Worm (Caenorhabditis elegans) whole organism, midembryonic: Measurements from ENCODE around the gene T04A8.18.
"Not testable (repeated sequence)": the region's sequence is repeated elsewhere in the genome, so short reads cannot be mapped to it uniquely, and the experiment has no call there.

Experiments
- T22C8.4 ChIP-seq: fragments of 200-800 bp; sonication (Bioruptor generic); IDR thresholded peaks from 2 replicates; pipeline ENCODE4 v1.3.6; 2022; ENCODE audit warnings: missing genetic modification characterization, missing compliant biosample characterization
- cog-1 ChIP-seq: sonication (generic microtip); optimal IDR thresholded peaks from 2 replicates; lab custom pipeline; 2016; ENCODE audit warnings: missing genetic modification characterization, missing compliant biosample characterization
- flt-1 ChIP-seq: fragments of 200-800 bp; sonication (Bioruptor generic); IDR thresholded peaks from 2 replicates; pipeline ENCODE4 v1.3.6; 2022; ENCODE audit warnings: missing genetic modification characterization, missing compliant biosample characterization
- klf-2 ChIP-seq: fragments of 200-800 bp; sonication (Bioruptor generic); conservative IDR thresholded peaks from 2 replicates; pipeline ENCODE4 v1.3.6; 2022; ENCODE audit warnings: missing genetic modification reagents, missing genetic modification characterization, missing compliant biosample characterization
- med-1 ChIP-seq: sonication (generic microtip); optimal IDR thresholded peaks from 2 replicates; lab custom pipeline; 2017; ENCODE audit warnings: missing genetic modification characterization, mild to moderate bottlenecking, missing compliant biosample characterization, antibody characterized with exemption, missing genetic modification reagents; ENCODE audit not compliant: insufficient read depth
- ref-1 ChIP-seq: fragments of 200-800 bp; sonication (Bioruptor generic); conservative IDR thresholded peaks from 2 replicates; pipeline ENCODE4 v1.3.6; 2022; ENCODE audit warnings: missing genetic modification reagents, missing genetic modification characterization, missing compliant biosample characterization
- tab-1 ChIP-seq: fragments of 200-800 bp; sonication (Bioruptor generic); IDR thresholded peaks from 2 replicates; pipeline ENCODE4 v1.3.6; 2022; ENCODE audit warnings: missing genetic modification characterization, missing compliant biosample characterization
- ztf-23 ChIP-seq: fragments of 200-800 bp; sonication (Bioruptor generic); IDR thresholded peaks from 2 replicates; pipeline ENCODE4 v1.3.6; 2022; ENCODE audit warnings: missing genetic modification reagents, missing genetic modification characterization, missing compliant biosample characterization
- ztf-29 ChIP-seq: fragments of 200-800 bp; sonication (Bioruptor generic); IDR thresholded peaks from 2 replicates; pipeline ENCODE4 v1.3.6; 2022; ENCODE audit warnings: missing genetic modification reagents, missing genetic modification characterization, missing compliant biosample characterization

Gene T04A8.18

DNA sequence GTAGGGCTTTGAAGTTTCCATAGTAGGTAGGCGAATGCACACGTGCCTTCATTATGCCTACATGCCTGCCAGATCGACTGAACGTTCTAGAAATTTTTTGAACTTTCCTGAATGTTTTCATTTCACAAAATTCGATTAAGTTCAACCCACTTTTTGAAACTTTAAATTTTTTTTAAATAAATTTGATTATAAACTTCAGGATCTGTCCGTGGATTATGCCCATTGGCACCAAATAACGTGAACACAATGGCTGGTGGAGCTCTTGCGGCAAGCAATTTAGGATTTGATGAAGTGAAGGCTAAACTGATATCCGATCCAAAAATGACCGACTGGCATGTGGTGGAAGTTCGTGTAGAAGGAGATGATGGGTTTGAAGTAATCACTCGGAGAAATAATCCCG lies 26.4 kb downstream of the T04A8.18 start, which contains the start of gene F17C8.7:
F17C8.7 (plus strand) TSS at position 301 of the 400 bp plus-strand sequence.
- no peak for TF ChIP-seq flt-1 (GFP tag; lab: Robert Waterston, UW)
- TF ChIP-seq med-1 = no peak
- no peak for TF ChIP-seq ztf-23
- no peak for TF ChIP-seq ztf-29
- TF ChIP-seq tab-1 = no peak
- TF ChIP-seq T22C8.4 (GFP tag; lab: Robert Waterston, UW) = no peak
- no peak for TF ChIP-seq ref-1
- TF ChIP-seq klf-2 (GFP tag; lab: Robert Waterston, UW) = no peak
- TF ChIP-seq cog-1 = no peak

DNA sequence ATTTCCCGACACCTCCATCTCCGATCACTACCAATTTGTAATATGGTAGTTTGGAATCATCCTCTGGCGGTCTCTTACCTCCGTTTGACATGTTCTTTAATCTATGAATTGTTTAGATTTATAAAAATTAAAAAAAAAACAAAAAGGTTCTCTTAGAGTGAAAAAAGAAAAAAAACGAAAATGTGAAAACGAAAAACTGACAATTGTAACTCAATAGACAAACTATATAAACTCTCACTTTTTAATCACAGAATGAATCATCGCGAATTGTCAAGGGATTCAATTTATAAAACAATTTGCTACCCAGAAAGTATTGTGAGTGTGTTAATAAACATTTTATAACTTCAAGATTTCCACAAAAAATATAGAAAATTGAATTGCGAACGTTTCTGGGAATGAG lies 31.0 kb downstream of the T04A8.18 start, which contains the start of gene ras-2:
ras-2 (minus strand) TSS at position 101 of the 400 bp plus-strand sequence.
- TF ChIP-seq flt-1 (GFP tag; lab: Robert Waterston, UW) (no peak), tab-1 (no peak), ztf-23 (no peak), ref-1 (no peak), T22C8.4 (GFP tag; lab: Robert Waterston, UW) (no peak), ztf-29 (no peak), cog-1 (no peak), med-1 (no peak), klf-2 (GFP tag; lab: Robert Waterston, UW) (no peak)

DNA sequence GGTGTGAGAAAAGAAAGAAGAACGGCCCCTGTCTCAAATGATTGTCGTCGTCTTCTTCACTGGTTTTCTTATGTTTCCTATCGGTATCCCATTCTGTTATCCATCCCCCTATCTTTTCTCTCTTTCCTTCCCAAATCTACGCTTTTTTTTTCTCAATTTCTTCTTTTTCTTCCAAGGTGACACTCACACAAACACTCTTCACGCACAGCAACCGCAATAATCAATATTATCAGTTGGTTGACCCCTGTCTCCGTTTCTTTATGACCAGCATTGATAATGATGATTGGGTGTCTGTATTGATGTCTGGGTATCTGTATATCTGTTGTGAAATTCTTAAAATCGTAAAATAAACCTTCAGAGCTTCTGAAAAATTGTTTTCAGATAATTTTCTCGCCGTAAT lies 31.8 kb downstream of the T04A8.18 start:
- no peak for TF ChIP-seq med-1
- no peak for TF ChIP-seq ztf-29
- no peak for TF ChIP-seq T22C8.4 (GFP tag; lab: Robert Waterston, UW)
- TF ChIP-seq ref-1 = no peak
- TF ChIP-seq klf-2 (GFP tag; lab: Robert Waterston, UW) = no peak
- no peak for TF ChIP-seq flt-1 (GFP tag; lab: Robert Waterston, UW)
- TF ChIP-seq cog-1 = no peak

DNA sequence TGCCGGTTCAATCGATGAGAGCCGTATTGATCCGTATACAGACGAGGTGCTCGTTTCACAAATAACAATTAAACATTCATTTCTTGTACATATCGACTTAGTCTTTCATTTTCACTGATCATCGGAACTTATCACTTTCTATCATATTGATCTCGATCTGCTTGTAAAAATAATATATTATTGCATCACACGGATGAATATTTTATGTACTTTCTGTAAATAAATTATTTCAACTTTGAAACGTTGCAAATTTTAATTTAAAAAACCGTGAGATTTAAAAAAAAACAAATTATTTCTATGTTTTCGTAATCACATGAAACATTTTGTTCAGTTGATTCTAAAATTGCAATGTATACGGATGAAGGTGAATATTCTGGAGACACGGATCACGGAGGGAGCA lies 33.6 kb downstream of the T04A8.18 start, which contains the start of gene twk-6:
twk-6 (plus strand) TSS at position 301 of the 400 bp plus-strand sequence.
- not testable (repeated sequence) for TF ChIP-seq klf-2 (GFP tag; lab: Robert Waterston, UW); flt-1 (GFP tag; lab: Robert Waterston, UW); ztf-23

DNA sequence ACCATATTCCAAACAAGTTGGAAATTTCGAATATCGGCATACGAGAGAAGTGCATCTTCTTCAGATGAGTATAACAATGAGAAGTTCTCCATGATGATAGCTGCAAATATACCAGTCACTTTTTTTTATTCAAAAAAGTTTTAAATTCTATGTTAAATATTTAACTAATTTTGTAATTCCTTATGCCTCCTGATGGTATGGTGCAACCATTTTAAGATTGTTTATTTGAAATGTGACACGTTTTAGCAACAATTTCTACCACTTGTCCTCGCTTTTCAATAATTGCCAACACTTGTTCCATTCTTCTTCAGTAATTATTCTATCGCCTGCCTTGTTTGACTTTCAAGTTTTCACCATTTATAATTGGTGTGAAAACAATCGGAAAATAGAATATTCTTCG lies 36.9 kb downstream of the T04A8.18 start, which contains the start of gene F17C8.6:
F17C8.6 (minus strand) TSS at position 101 of the 400 bp plus-strand sequence.
- TF ChIP-seq flt-1 (GFP tag; lab: Robert Waterston, UW) (no peak), cog-1 (no peak), ref-1 (no peak)

DNA sequence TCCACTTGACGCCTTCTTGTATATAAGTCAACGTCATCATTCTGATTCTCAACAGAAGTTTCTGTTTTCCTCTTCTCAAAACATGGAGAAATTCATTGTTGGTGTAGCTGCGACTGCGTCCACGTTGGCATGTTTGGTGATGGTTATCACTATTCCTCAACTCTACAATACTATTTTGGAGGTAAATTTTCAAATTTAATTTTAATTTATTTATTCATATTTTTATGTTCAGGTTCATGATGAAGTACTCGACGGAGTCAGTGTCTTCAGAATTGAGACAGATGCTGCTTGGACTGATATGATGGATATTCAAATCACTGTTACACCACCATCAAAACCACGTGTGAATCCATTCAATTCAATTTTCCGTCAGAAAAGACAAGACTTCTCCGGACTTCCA lies 39.1 kb downstream of the T04A8.18 start, which contains the start of gene col-89:
col-89 (plus strand) TSS at position 19 of the 400 bp plus-strand sequence.
- TF ChIP-seq klf-2 (GFP tag; lab: Robert Waterston, UW) = no peak
- no peak for TF ChIP-seq tab-1
- no peak for TF ChIP-seq flt-1 (GFP tag; lab: Robert Waterston, UW)
- TF ChIP-seq ztf-23 = no peak
- no peak for TF ChIP-seq cog-1
- no peak for TF ChIP-seq med-1
- no peak for TF ChIP-seq T22C8.4 (GFP tag; lab: Robert Waterston, UW)
- TF ChIP-seq ref-1 = no peak

DNA sequence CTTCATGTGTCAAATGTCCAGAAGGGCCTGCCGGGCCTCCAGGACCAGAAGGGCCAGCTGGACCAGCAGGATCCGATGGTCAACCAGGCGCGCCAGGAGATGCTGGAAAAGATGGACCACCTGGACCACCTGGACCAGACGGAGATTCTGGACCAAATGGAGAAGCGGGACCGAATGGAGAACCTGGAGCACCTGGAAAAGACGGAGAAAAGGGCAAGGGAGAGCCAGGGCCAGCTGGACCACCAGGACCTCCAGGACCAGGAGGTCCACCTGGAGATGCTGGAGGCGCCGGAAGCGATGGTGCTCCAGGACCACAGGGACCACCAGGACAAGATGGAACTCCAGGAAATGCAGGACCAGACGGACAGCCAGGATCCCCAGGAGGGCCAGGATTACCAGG lies 39.7 kb downstream of the T04A8.18 start:
- TF ChIP-seq klf-2 (GFP tag; lab: Robert Waterston, UW) (0 out of 2 replicates have a peak, but pooled peaks have one; percentile 5), tab-1 (no peak)

DNA sequence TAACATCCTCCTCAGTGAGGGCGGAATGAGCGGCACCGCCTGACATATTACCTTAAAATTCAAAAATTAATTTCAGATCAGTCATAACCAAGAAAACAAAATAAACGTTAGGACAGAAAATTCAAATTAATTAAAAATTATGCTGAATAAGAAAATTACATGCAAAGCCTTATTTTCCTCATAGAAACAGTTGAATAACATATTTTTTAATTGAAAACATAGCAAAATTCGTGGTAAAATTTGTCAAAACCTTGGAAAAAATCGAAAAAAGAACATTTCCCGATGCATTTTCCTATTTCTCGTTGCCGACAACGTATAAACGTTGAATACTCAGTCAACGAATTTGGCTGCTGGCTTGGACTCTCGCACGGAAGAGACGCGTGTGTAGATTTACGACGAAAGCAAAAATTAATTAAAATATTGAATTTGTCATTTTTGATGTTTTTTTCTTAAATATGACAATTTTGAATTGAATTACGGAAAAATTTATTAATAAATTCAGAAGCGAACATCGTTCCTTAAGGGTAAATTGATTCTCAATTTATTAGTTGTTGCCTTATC lies 45.1 kb downstream of the T04A8.18 start, which contains the start of the genes rps-0 and rbg-3:
rps-0 (minus strand) TSS at position 51 of the 561 bp plus-strand sequence.
rbg-3 (plus strand) TSS at position 424 of the 561 bp plus-strand sequence.
- TF ChIP-seq ztf-23 (peak; percentile 71; the same call in 1 of the 2 replicates), cog-1 (peak; percentile 41), ztf-29 (0 out of 2 replicates have a peak, but pooled peaks have one; percentile 21), ref-1 (no peak)

DNA sequence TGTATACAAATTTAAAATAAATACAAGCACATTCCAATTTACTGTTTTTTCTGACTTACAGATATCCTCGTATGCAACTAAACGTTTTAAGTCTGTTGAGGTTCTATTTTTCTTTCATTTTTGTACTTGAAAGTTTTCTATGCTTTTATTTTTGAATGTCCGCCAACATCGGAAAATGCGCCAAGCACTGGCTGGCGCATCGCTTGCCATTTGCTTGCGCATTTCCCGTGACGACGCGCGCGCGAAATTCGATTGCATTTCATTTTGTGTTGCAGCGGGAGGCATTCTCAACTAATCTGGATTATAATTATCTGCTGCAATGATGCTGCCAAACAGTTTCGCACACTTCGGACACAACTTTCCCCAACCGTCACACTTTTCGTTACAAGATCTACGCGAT lies 48.0 kb downstream of the T04A8.18 start, which contains the start of gene fbxl-2:
fbxl-2 (plus strand) TSS at position 278 of the 400 bp plus-strand sequence.
- peak; percentile 86 for TF ChIP-seq tab-1
- peak; percentile 81 for TF ChIP-seq cog-1
- TF ChIP-seq med-1 = peak; percentile 39
- peak; percentile 66 for TF ChIP-seq ztf-29
- peak; percentile 72 for TF ChIP-seq T22C8.4 (GFP tag; lab: Robert Waterston, UW)
- peak; percentile 87 for TF ChIP-seq flt-1 (GFP tag; lab: Robert Waterston, UW)
- 0 out of 2 replicates have a peak, but pooled peaks have one; percentile 35 for TF ChIP-seq ref-1
- TF ChIP-seq ztf-23 = peak; percentile 86
- TF ChIP-seq klf-2 (GFP tag; lab: Robert Waterston, UW) = peak; percentile 77; the same call in 1 of the 2 replicates
